Fruit fly (Drosophila melanogaster) whole organism, adult: ENCODE results near the gene Arp5.

Experiments
- CG12768 ChIP-seq: fragments of 200-800 bp; sonication (Bioruptor generic); optimal IDR thresholded peaks from 2 replicates; lab custom pipeline; 2017; ENCODE audit warnings: missing biosample characterization, missing genetic modification characterization, mild to moderate bottlenecking, moderate library complexity, missing genetic modification reagents
- CG14711 ChIP-seq: fragments of 200-800 bp; sonication (Bioruptor generic); optimal IDR thresholded peaks from 2 replicates; lab custom pipeline; 2018; ENCODE audit warnings: missing biosample characterization, mild to moderate bottlenecking, missing genetic modification characterization, moderate library complexity
- CG1620 ChIP-seq: fragments of 200-800 bp; sonication (Bioruptor generic); optimal IDR thresholded peaks from 2 replicates; lab custom pipeline; 2016; ENCODE audit warnings: missing biosample characterization, missing genetic modification characterization
- CG33017 ChIP-seq: fragments of 200-800 bp; sonication (Bioruptor generic); optimal IDR thresholded peaks from 2 replicates; lab custom pipeline; 2018; ENCODE audit warnings: missing biosample characterization, mild to moderate bottlenecking, missing genetic modification characterization, moderate library complexity
- CG5204 ChIP-seq: fragments of 200-800 bp; sonication (Bioruptor generic); optimal IDR thresholded peaks from 2 replicates; lab custom pipeline; 2016; ENCODE audit warnings: missing biosample characterization, missing genetic modification characterization
- CG7045 ChIP-seq: fragments of 200-800 bp; sonication (Bioruptor generic); optimal IDR thresholded peaks from 2 replicates; lab custom pipeline; 2017; ENCODE audit warnings: missing biosample characterization, mild to moderate bottlenecking, missing genetic modification characterization
- CG7101 ChIP-seq: fragments of 200-800 bp; sonication (Bioruptor generic); optimal IDR thresholded peaks from 2 replicates; lab custom pipeline; 2018; ENCODE audit warnings: missing biosample characterization, mild to moderate bottlenecking, missing genetic modification characterization, moderate library complexity
- Clk ChIP-seq: fragments of 200-800 bp; sonication (Bioruptor generic); optimal IDR thresholded peaks from 2 replicates; lab custom pipeline; 2017; ENCODE audit warnings: missing biosample characterization, missing genetic modification characterization
- Crg-1 ChIP-seq: fragments of 200-800 bp; sonication (Bioruptor generic); optimal IDR thresholded peaks from 2 replicates; lab custom pipeline; 2016; ENCODE audit warnings: missing biosample characterization, missing genetic modification characterization
- Hr96 ChIP-seq: fragments of 200-800 bp; sonication (Bioruptor generic); optimal IDR thresholded peaks from 2 replicates; lab custom pipeline; 2016; ENCODE audit warnings: missing biosample characterization, missing genetic modification characterization
- Mnt ChIP-seq: fragments of 200-800 bp; sonication (Bioruptor generic); optimal IDR thresholded peaks from 2 replicates; lab custom pipeline; 2016; ENCODE audit warnings: missing biosample characterization, mild to moderate bottlenecking, missing genetic modification characterization
- bab1 ChIP-seq: fragments of 200-800 bp; sonication (Bioruptor generic); optimal IDR thresholded peaks from 3 replicates; lab custom pipeline; 2019; ENCODE audit warnings: missing biosample characterization, mild to moderate bottlenecking, missing genetic modification characterization, moderate library complexity
- cic ChIP-seq: fragments of 200-800 bp; sonication (Bioruptor generic); optimal IDR thresholded peaks from 2 replicates; lab custom pipeline; 2017; ENCODE audit warnings: missing biosample characterization, mild to moderate bottlenecking, missing genetic modification characterization, moderate library complexity
- cnc ChIP-seq, 2 experiments: fragments of >200 bp; optimal IDR thresholded peaks; 2 replicates each; lab custom pipeline; 2017
- kay ChIP-seq: fragments of 200-800 bp; sonication (Bioruptor generic); peaks from one replicate; lab custom pipeline; 2016; ENCODE audit warnings: missing biosample characterization, missing genetic modification characterization, borderline replicate concordance
- ovo ChIP-seq: fragments of 200-800 bp; sonication (Bioruptor generic); optimal IDR thresholded peaks from 2 replicates; lab custom pipeline; 2016; ENCODE audit warnings: missing biosample characterization, missing genetic modification characterization
- pad ChIP-seq: fragments of 200-800 bp; sonication (Bioruptor generic); optimal IDR thresholded peaks from 3 replicates; lab custom pipeline; 2017; ENCODE audit warnings: missing biosample characterization, missing genetic modification characterization, mild to moderate bottlenecking, moderate library complexity, missing genetic modification reagents
- tj ChIP-seq: fragments of 200-800 bp; sonication (Bioruptor generic); optimal IDR thresholded peaks from 3 replicates; lab custom pipeline; 2017; ENCODE audit warnings: missing biosample characterization, mild to moderate bottlenecking, missing genetic modification characterization, moderate library complexity
- toe ChIP-seq: fragments of 200-800 bp; sonication (Bioruptor generic); optimal IDR thresholded peaks from 2 replicates; lab custom pipeline; 2016; ENCODE audit warnings: missing biosample characterization, missing genetic modification characterization

Arp5 gene

DNA sequence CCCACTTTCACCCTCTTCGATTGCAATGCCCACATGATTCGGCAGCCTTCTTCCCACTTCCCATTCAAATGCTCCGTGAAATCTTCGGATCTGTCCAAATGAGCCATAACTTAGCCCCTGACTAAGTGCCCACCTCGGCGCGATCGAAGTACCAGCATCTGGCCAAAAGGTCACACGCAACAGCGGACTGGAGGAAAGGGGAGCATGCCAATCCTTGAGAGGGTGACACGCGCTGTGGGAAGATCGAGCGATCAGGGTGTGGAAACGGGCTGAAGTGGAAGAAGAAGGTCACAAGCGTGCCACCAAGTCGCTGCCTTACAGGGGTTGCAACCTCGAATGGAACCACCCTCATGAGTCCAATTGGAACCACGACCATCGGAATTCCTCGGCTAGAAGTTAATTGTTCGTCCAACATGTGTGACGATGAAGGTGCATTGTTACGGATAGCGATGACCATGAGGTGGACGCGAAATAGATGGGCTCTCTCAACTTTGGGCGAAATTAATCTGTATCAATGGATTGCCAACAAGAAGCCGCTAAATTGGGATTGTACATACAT lies 49.5 kb downstream of the Arp5 start:
- TF ChIP-seq bab1 (GFP tag; lab: Kevin White, UChicago) (no peak), cnc (optimal IDR thresholded peaks at IDR 0.05; lab: Kevin White, UChicago) (no peak), kay (GFP tag; lab: Kevin White, UChicago) (no peak), CG1620 (GFP tag; lab: Kevin White, UChicago) (no peak), CG14711 (tag; lab: Kevin White, UChicago) (no peak), CG7101 (tag; lab: Kevin White, UChicago) (no peak), Mnt (no peak), CG5204 (GFP tag; lab: Kevin White, UChicago) (no peak), Hr96 (GFP tag; lab: Kevin White, UChicago) (no peak), ovo (GFP tag; lab: Kevin White, UChicago) (no peak), Crg-1 (GFP tag; lab: Kevin White, UChicago) (no peak), toe (GFP tag; lab: Kevin White, UChicago) (no peak), cic (GFP tag; lab: Kevin White, UChicago) (no peak), CG33017 (tag; lab: Kevin White, UChicago) (no peak), CG7045 (GFP tag; lab: Kevin White, UChicago) (no peak), tj (GFP tag; lab: Kevin White, UChicago) (no peak), CG12768 (GFP tag; lab: Kevin White, UChicago) (no peak), Clk (GFP tag; lab: Kevin White, UChicago) (no peak), pad (GFP tag; lab: Kevin White, UChicago) (no peak)

- TF ChIP-seq CG7045 (GFP tag; lab: Kevin White, UChicago): no peak
- peak; percentile 1 for TF ChIP-seq tj (GFP tag; lab: Kevin White, UChicago)
- no peak for TF ChIP-seq CG33017 (tag; lab: Kevin White, UChicago)
- peak; percentile 13 for TF ChIP-seq pad (GFP tag; lab: Kevin White, UChicago)
- TF ChIP-seq CG14711 (tag; lab: Kevin White, UChicago): no peak
These were observed 50.6 kb downstream of the Arp5 start, which contains the start of gene repo for dm6 chr3R:18235879-18236278. Gene repo, plus strand, starts transcription at chr3R:18236192.
